Worm (Caenorhabditis elegans): ENCODE data around the gene lron-14.

DNA sequence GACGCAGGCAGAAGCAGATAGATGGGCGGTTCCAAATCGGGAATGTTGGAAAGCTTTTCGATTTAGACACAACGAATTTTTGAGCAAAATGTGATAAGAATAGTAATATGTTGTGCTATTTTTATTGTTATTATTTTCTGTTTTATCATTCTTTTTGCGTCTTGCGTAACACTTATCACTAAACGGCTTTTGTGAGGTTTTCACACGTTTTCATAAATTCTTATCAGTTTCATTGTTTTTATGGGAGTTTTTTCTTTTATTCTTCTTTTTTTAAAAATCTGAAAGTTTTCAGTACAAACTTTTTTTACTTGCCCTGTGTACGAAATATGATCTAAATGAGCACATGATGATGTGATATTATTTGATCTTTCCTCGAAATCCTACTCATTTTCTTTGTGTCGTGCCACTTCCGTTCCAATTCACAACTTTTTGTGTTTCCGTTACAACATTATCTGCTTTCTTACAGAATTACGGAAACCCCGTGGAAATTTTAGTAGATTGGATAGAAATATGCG is 26.0 kb downstream of the lron-14 start, which contains the start of gene fbl-1:
- TF ChIP-seq nhr-11 (tag; optimal IDR thresholded peaks at IDR 0.05) (no peak), lin-13 (GFP tag; optimal IDR thresholded peaks at IDR 0.05) (no peak)

Data from whole organism, L2 larva.